Worm (Caenorhabditis elegans): Measurements from ENCODE around the gene T19C3.5.
A peak's percentile ranks its signal among the peaks of the same experiment; 100 is the strongest.

The T19C3.5 gene

ce11 chrIII:623754-624153 is 4.0 kb downstream of the T19C3.5 start (continued):
- TF ChIP-seq ceh-18 (tag; optimal IDR thresholded peaks at IDR 0.05) (peak; percentile 88), tbx-2 (tag; optimal IDR thresholded peaks at IDR 0.05) (peak; percentile 62), odd-2 (tag; optimal IDR thresholded peaks at IDR 0.05) (no peak), gmeb-2 (tag; optimal IDR thresholded peaks at IDR 0.05) (no peak), ama-1 (optimal IDR thresholded peaks at IDR 0.05) (no peak), pag-3 (tag; optimal IDR thresholded peaks at IDR 0.05; ENCODE audit: borderline replicate concordance) (no peak), ztf-16 (tag; optimal IDR thresholded peaks at IDR 0.05) (no peak), pros-1 (tag; optimal IDR thresholded peaks at IDR 0.05) (peak; percentile 74), elt-4 (tag; optimal IDR thresholded peaks at IDR 0.05) (no peak), unc-42 (tag; optimal IDR thresholded peaks at IDR 0.05) (peak; percentile 71), che-1 (tag; optimal IDR thresholded peaks at IDR 0.05) (no peak), ceh-2 (tag; optimal IDR thresholded peaks at IDR 0.05) (peak; percentile 43), tbx-7 (tag; optimal IDR thresholded peaks at IDR 0.05) (no peak), nfya-1 (tag; optimal IDR thresholded peaks at IDR 0.05) (peak; percentile 85), pqm-1 (tag; optimal IDR thresholded peaks at IDR 0.05) (peak; percentile 48), rnt-1 (tag; optimal IDR thresholded peaks at IDR 0.05) (peak; percentile 49), ets-4 (tag; optimal IDR thresholded peaks at IDR 0.05) (peak; percentile 53), dve-1 (tag; optimal IDR thresholded peaks at IDR 0.05) (peak; percentile 69), ref-2 (tag; optimal IDR thresholded peaks at IDR 0.05) (peak; percentile 54), eyg-1 (tag; optimal IDR thresholded peaks at IDR 0.05) (no peak), hlh-13 (GFP tag; optimal IDR thresholded peaks at IDR 0.05) (no peak), lin-11 (tag; optimal IDR thresholded peaks at IDR 0.05) (no peak), ceh-45 (GFP tag; IDR thresholded peaks at IDR 0.05) (no peak), ahr-1 (tag; optimal IDR thresholded peaks at IDR 0.05) (no peak), K02D7.2 (tag; optimal IDR thresholded peaks at IDR 0.05) (no peak), ceh-34 (tag; optimal IDR thresholded peaks at IDR 0.05) (peak; percentile 71), ceh-6 (GFP tag; optimal IDR thresholded peaks at IDR 0.05) (no peak), C08G9.2 (tag; optimal IDR thresholded peaks at IDR 0.05) (no peak), hlh-8 (tag; optimal IDR thresholded peaks at IDR 0.05) (peak; percentile 32), elt-2 (tag; optimal IDR thresholded peaks at IDR 0.05) (peak; percentile 68)

ce11 chrIII:620204-620718 is 7.5 kb downstream of the T19C3.5 start, which contains the start of gene T19C3.4:
Gene T19C3.4 (minus strand): TSS chrIII:620254.
- TF ChIP-seq unc-55 (GFP tag; optimal IDR thresholded peaks at IDR 0.05) (no peak), unc-3 (GFP tag; conservative IDR thresholded peaks at IDR 0.05) (no peak), unc-3 (tag; optimal IDR thresholded peaks at IDR 0.05) (no peak), F13H6.1 (tag; optimal IDR thresholded peaks at IDR 0.05) (no peak), rnt-1 (tag; optimal IDR thresholded peaks at IDR 0.05) (no peak), nhr-11 (tag; optimal IDR thresholded peaks at IDR 0.05) (no peak), ceh-24 (tag; optimal IDR thresholded peaks at IDR 0.05) (no peak), ceh-48 (tag; optimal IDR thresholded peaks at IDR 0.05) (no peak), pat-9 (tag; optimal IDR thresholded peaks at IDR 0.05) (no peak), hlh-30 (tag; optimal IDR thresholded peaks at IDR 0.05; ENCODE audit: insufficient read depth) (no peak), K02D7.2 (tag; optimal IDR thresholded peaks at IDR 0.05) (no peak)

- TF ChIP-seq ceh-24 (tag; optimal IDR thresholded peaks at IDR 0.05) (no peak), lim-6 (tag; optimal IDR thresholded peaks at IDR 0.05) (no peak), nhr-11 (tag; optimal IDR thresholded peaks at IDR 0.05) (no peak), fkh-6 (tag; optimal IDR thresholded peaks at IDR 0.05) (no peak), nhr-232 (tag; optimal IDR thresholded peaks at IDR 0.05) (no peak), pha-4 (tag; optimal IDR thresholded peaks at IDR 0.05) (no peak), pag-3 (tag; optimal IDR thresholded peaks at IDR 0.05; ENCODE audit: borderline replicate concordance) (no peak), elt-2 (tag; optimal IDR thresholded peaks at IDR 0.05) (no peak), hlh-15 (tag; optimal IDR thresholded peaks at IDR 0.05) (no peak), madf-2 (tag; optimal IDR thresholded peaks at IDR 0.05) (no peak), gmeb-2 (tag; optimal IDR thresholded peaks at IDR 0.05) (no peak), pqm-1 (tag; optimal IDR thresholded peaks at IDR 0.05) (no peak), mec-3 (tag; optimal IDR thresholded peaks at IDR 0.05; ENCODE audit: borderline replicate concordance) (no peak), unc-42 (tag; optimal IDR thresholded peaks at IDR 0.05) (no peak), C38D4.7 (GFP tag; optimal IDR thresholded peaks at IDR 0.05) (no peak)
Measured at ce11 chrIII:617467-617866, 10.3 kb downstream of the T19C3.5 start, which contains the start of gene T19C3.2. Gene T19C3.2 (minus strand): TSS chrIII:617567.
